Worm (Caenorhabditis elegans): ENCODE results near the gene zchc-1A.

The zchc-1A gene

ce11 chrX:5147918-5148317, 26.3 kb upstream of the zchc-1A start, which contains the start of gene C31H2.14:
C31H2.14 (plus strand) TSS chrX:5148218.
- TF ChIP-seq lin-13 (GFP tag; optimal IDR thresholded peaks at IDR 0.05) (no peak), unc-130 (GFP tag; optimal IDR thresholded peaks at IDR 0.05) (no peak), zfp-3 (GFP tag; conservative IDR thresholded peaks at IDR 0.05) (no peak), pqm-1 (tag; optimal IDR thresholded peaks at IDR 0.05) (no peak), lin-39 (tag; optimal IDR thresholded peaks at IDR 0.05) (no peak), unc-62 (GFP tag; optimal IDR thresholded peaks at IDR 0.05 in 1 of 2) (no peak), unc-62 (tag; optimal IDR thresholded peaks at IDR 0.05) (no peak), dmd-8 (GFP tag; IDR thresholded peaks at IDR 0.05) (no peak), nhr-111 (GFP tag; optimal IDR thresholded peaks at IDR 0.05) (no peak), tra-1 (GFP tag; IDR thresholded peaks at IDR 0.05) (no peak), ces-1 (GFP tag; optimal IDR thresholded peaks at IDR 0.05) (no peak), Y75B8A.6 (GFP tag; IDR thresholded peaks at IDR 0.05) (no peak), spr-3 (GFP tag; optimal IDR thresholded peaks at IDR 0.05) (no peak), nhr-42 (GFP tag; IDR thresholded peaks at IDR 0.05) (no peak)

- TF ChIP-seq nhr-28 (tag; optimal IDR thresholded peaks at IDR 0.05) = peak; percentile 39
- no peak for TF ChIP-seq mxl-3 (GFP tag; optimal IDR thresholded peaks at IDR 0.05)
- TF ChIP-seq hlh-30 (tag; optimal IDR thresholded peaks at IDR 0.05; ENCODE audit: insufficient read depth) = peak; percentile 21
Measured at ce11 chrX:5150389-5150788, 23.8 kb upstream of the zchc-1A start, which contains the start of gene dpy-8. dpy-8 (minus strand) TSS chrX:5150476.

- TF ChIP-seq rbr-2 (tag; optimal IDR thresholded peaks at IDR 0.05) (no peak), hlh-11 (tag; optimal IDR thresholded peaks at IDR 0.05) (no peak), nhr-111 (GFP tag; optimal IDR thresholded peaks at IDR 0.05) (no peak), daf-8 (GFP tag; IDR thresholded peaks at IDR 0.05) (no peak), R02D3.7 (tag; optimal IDR thresholded peaks at IDR 0.05) (no peak), vab-7 (GFP tag; IDR thresholded peaks at IDR 0.05) (no peak), dpl-1 (GFP tag; optimal IDR thresholded peaks at IDR 0.05) (no peak), lir-3 (tag; optimal IDR thresholded peaks at IDR 0.05) (no peak), ces-1 (GFP tag; optimal IDR thresholded peaks at IDR 0.05) (no peak), cey-2 (tag; optimal IDR thresholded peaks at IDR 0.05; ENCODE audit: borderline replicate concordance, insufficient read depth) (no peak), ceh-28 (tag; optimal IDR thresholded peaks at IDR 0.05) (no peak), snpc-4 (tag; optimal IDR thresholded peaks at IDR 0.05) (no peak), saeg-2 (GFP tag; IDR thresholded peaks at IDR 0.05) (no peak), dmd-9 (GFP tag; IDR thresholded peaks at IDR 0.05) (no peak), F49E8.2 (tag; optimal IDR thresholded peaks at IDR 0.05; ENCODE audit: borderline replicate concordance) (no peak), lim-7 (GFP tag; IDR thresholded peaks at IDR 0.05) (no peak), ztf-7 (tag; optimal IDR thresholded peaks at IDR 0.05) (no peak)
Measured at ce11 chrX:5151403-5151802, 22.8 kb upstream of the zchc-1A start.

ce11 chrX:5151866-5152265, 22.3 kb upstream of the zchc-1A start:
- TF ChIP-seq unc-62 (GFP tag; optimal IDR thresholded peaks at IDR 0.05 in 1 of 2) (peak in 1 of 2 experiments; percentile 98), unc-62 (tag; optimal IDR thresholded peaks at IDR 0.05) (no peak), snpc-4 (tag; optimal IDR thresholded peaks at IDR 0.05) (no peak)

ce11 chrX:5152931-5153330, 21.2 kb upstream of the zchc-1A start:
- TF ChIP-seq arid-1 (GFP tag; conservative IDR thresholded peaks at IDR 0.05) (no peak), tag-97 (GFP tag; IDR thresholded peaks at IDR 0.05) (no peak), unc-39 (tag; optimal IDR thresholded peaks at IDR 0.05) (no peak), dmd-8 (GFP tag; IDR thresholded peaks at IDR 0.05) (no peak), dpl-1 (GFP tag; optimal IDR thresholded peaks at IDR 0.05) (no peak), snpc-4 (tag; optimal IDR thresholded peaks at IDR 0.05) (no peak), nhr-76 (tag; optimal IDR thresholded peaks at IDR 0.05) (no peak), F10B5.3 (tag; optimal IDR thresholded peaks at IDR 0.05) (no peak)
